Worm (Caenorhabditis elegans) whole organism, young adult: Measurements from ENCODE around the gene alh-12.
"Not testable (repeated sequence)": the region's sequence is repeated elsewhere in the genome, so short reads cannot be mapped to it uniquely, and the experiment has no call there.

Experiments
- B0035.1 ChIP-seq: sonication (generic microtip); optimal IDR thresholded peaks from 2 replicates; lab custom pipeline; 2016; ENCODE audit warnings: missing genetic modification characterization, mild to moderate bottlenecking, missing compliant biosample characterization, missing genotype, missing genetic modification reagents
- D2030.7 ChIP-seq: fragments of 200-800 bp; sonication (Bioruptor generic); IDR thresholded peaks from 2 replicates; pipeline ENCODE4 v1.3.6; 2022; ENCODE audit warnings: missing genetic modification reagents, missing genetic modification characterization, missing compliant biosample characterization
- F33H1.4 ChIP-seq: fragments of 200-800 bp; sonication (Bioruptor generic); IDR thresholded peaks from 2 replicates; pipeline ENCODE4 v1.3.6; 2022; ENCODE audit warnings: missing genetic modification reagents, missing genetic modification characterization, missing compliant biosample characterization
- F37B4.10 ChIP-seq: fragments of 200-800 bp; sonication (Bioruptor generic); IDR thresholded peaks from 2 replicates; pipeline ENCODE4 v1.3.6; 2022; ENCODE audit warnings: missing genetic modification characterization, missing compliant biosample characterization
- F39B2.1 ChIP-seq: fragments of 200-800 bp; sonication (Bioruptor generic); IDR thresholded peaks from 2 replicates; pipeline ENCODE4 v1.3.6; 2022; ENCODE audit warnings: missing genetic modification reagents, missing genetic modification characterization, missing compliant biosample characterization
- F52B5.7 ChIP-seq: sonication (generic microtip); optimal IDR thresholded peaks from 2 replicates; lab custom pipeline; 2016; ENCODE audit warnings: mild to moderate bottlenecking, missing genetic modification characterization, missing compliant biosample characterization
- F57C9.4 ChIP-seq: sonication (generic microtip); optimal IDR thresholded peaks from 2 replicates; lab custom pipeline; 2017; ENCODE audit warnings: mild to moderate bottlenecking, missing genetic modification characterization, missing compliant biosample characterization
- Y56A3A.18 ChIP-seq: fragments of 200-800 bp; sonication (Bioruptor generic); IDR thresholded peaks from 2 replicates; pipeline ENCODE4 v1.3.6; 2022; ENCODE audit warnings: missing genetic modification reagents, missing genetic modification characterization, missing compliant biosample characterization
- aptf-2 ChIP-seq: fragments of 200-800 bp; sonication (Bioruptor generic); conservative IDR thresholded peaks from 2 replicates; pipeline ENCODE4 v1.3.6; 2022; ENCODE audit warnings: missing genetic modification reagents, missing genetic modification characterization, missing compliant biosample characterization
- atf-7 ChIP-seq: sonication (generic microtip); optimal IDR thresholded peaks from 2 replicates; lab custom pipeline; 2017; ENCODE audit warnings: mild to moderate bottlenecking, missing genetic modification characterization, missing compliant biosample characterization
- attf-3 ChIP-seq: fragments of 200-800 bp; sonication (Bioruptor generic); conservative IDR thresholded peaks from 2 replicates; pipeline ENCODE4 v1.3.6; 2022; ENCODE audit warnings: missing genetic modification reagents, missing genetic modification characterization, missing compliant biosample characterization
- bed-2 ChIP-seq: fragments of 200-800 bp; sonication (Bioruptor generic); IDR thresholded peaks from 2 replicates; pipeline ENCODE4 v1.3.6; 2022; ENCODE audit warnings: missing genetic modification reagents, missing genetic modification characterization, missing compliant biosample characterization
- ceh-27 ChIP-seq: fragments of 200-800 bp; sonication (Bioruptor generic); optimal IDR thresholded peaks from 2 replicates; lab custom pipeline; 2018; ENCODE audit warnings: mild to moderate bottlenecking, missing genetic modification characterization, moderate library complexity, missing compliant biosample characterization
- chd-7 ChIP-seq: sonication (generic microtip); optimal IDR thresholded peaks from 2 replicates; lab custom pipeline; 2016; ENCODE audit warnings: mild to moderate bottlenecking, missing genetic modification characterization, moderate library complexity, missing compliant biosample characterization
- dox-1 ChIP-seq: fragments of 200-800 bp; sonication (Bioruptor generic); IDR thresholded peaks from 2 replicates; pipeline ENCODE4 v1.3.6; 2022; ENCODE audit warnings: missing genetic modification reagents, missing genetic modification characterization, missing compliant biosample characterization
- dpl-1 ChIP-seq: fragments of 150-350 bp; optimal IDR thresholded peaks from 2 replicates; lab custom pipeline; 2014; ENCODE audit warnings: missing biosample characterization, missing genetic modification reagents, missing genetic modification characterization
- egl-44 ChIP-seq: fragments of 200-800 bp; sonication (Bioruptor generic); IDR thresholded peaks from 2 replicates; pipeline ENCODE4 v1.3.6; 2022; ENCODE audit warnings: missing genetic modification reagents, missing genetic modification characterization, missing compliant biosample characterization
- ets-4 ChIP-seq: fragments of 200-800 bp; sonication (Bioruptor generic); optimal IDR thresholded peaks from 2 replicates; lab custom pipeline; 2018; ENCODE audit warnings: mild to moderate bottlenecking, missing genetic modification characterization, missing compliant biosample characterization
- hlh-12 ChIP-seq: sonication (generic microtip); optimal IDR thresholded peaks from 2 replicates; lab custom pipeline; 2016; ENCODE audit warnings: missing genetic modification characterization, missing compliant biosample characterization
- hmg-1.2 ChIP-seq: fragments of 200-800 bp; sonication (Bioruptor generic); IDR thresholded peaks from 2 replicates; pipeline ENCODE4 v1.3.6; 2022; ENCODE audit warnings: missing genetic modification reagents, missing genetic modification characterization, missing compliant biosample characterization
- hmg-20 ChIP-seq: fragments of 200-800 bp; sonication (Bioruptor generic); IDR thresholded peaks from 2 replicates; pipeline ENCODE4 v1.3.6; 2022; ENCODE audit warnings: missing genetic modification reagents, missing genetic modification characterization, missing compliant biosample characterization
- lin-26 ChIP-seq: fragments of 200-800 bp; sonication (Bioruptor generic); IDR thresholded peaks from 2 replicates; pipeline ENCODE4 v1.3.6; 2022; ENCODE audit warnings: missing genetic modification reagents, missing genetic modification characterization, missing compliant biosample characterization
- lin-35 ChIP-seq, 3 experiments: fragments of 150-350 bp in 2 of 3; sonication (generic microtip) in 1 of 3; optimal IDR thresholded peaks; 2 replicates each; lab custom pipeline; 2014 to 2018; ENCODE audit warnings: missing biosample characterization in 3 of 3, missing genetic modification characterization in 3 of 3, missing genetic modification reagents in 3 of 3
- lin-40 ChIP-seq: sonication (generic microtip); optimal IDR thresholded peaks from 2 replicates; lab custom pipeline; 2016; ENCODE audit warnings: missing genetic modification characterization, mild to moderate bottlenecking, missing compliant biosample characterization, missing genotype, missing genetic modification reagents
- lin-54 ChIP-seq: fragments of 200-800 bp; sonication (Bioruptor generic); optimal IDR thresholded peaks from 2 replicates; lab custom pipeline; 2018; ENCODE audit warnings: mild to moderate bottlenecking, missing genetic modification characterization, missing compliant biosample characterization
- lsy-27 ChIP-seq: sonication (generic microtip); optimal IDR thresholded peaks from 2 replicates; lab custom pipeline; 2017; ENCODE audit warnings: missing genetic modification characterization, mild to moderate bottlenecking, missing compliant biosample characterization, antibody characterized with exemption, missing genotype, borderline replicate concordance; ENCODE audit not compliant: insufficient read depth
- mxl-1 ChIP-seq: sonication (generic microtip); optimal IDR thresholded peaks from 2 replicates; lab custom pipeline; 2016; ENCODE audit warnings: missing genetic modification characterization, missing compliant biosample characterization
- nfyb-1 ChIP-seq: fragments of 200-800 bp; sonication (Bioruptor generic); IDR thresholded peaks from 2 replicates; pipeline ENCODE4 v1.3.6; 2022; ENCODE audit warnings: missing genetic modification reagents, missing genetic modification characterization, missing compliant biosample characterization
- nhr-179 ChIP-seq: sonication (generic microtip); optimal IDR thresholded peaks from 2 replicates; lab custom pipeline; 2016; ENCODE audit warnings: mild to moderate bottlenecking, missing genetic modification characterization, missing compliant biosample characterization
- nhr-27 ChIP-seq: fragments of 200-800 bp; sonication (Bioruptor generic); optimal IDR thresholded peaks from 2 replicates; lab custom pipeline; 2018; ENCODE audit warnings: mild to moderate bottlenecking, missing genetic modification characterization, moderate library complexity, missing compliant biosample characterization
- nhr-80 ChIP-seq: sonication (generic microtip); optimal IDR thresholded peaks from 2 replicates; lab custom pipeline; 2016; ENCODE audit warnings: missing genetic modification characterization, missing compliant biosample characterization
- nhr-90 ChIP-seq: sonication (generic microtip); optimal IDR thresholded peaks from 2 replicates; lab custom pipeline; 2016; ENCODE audit warnings: missing genotype, mild to moderate bottlenecking, missing genetic modification characterization, missing compliant biosample characterization
- rcor-1 ChIP-seq: fragments of 200-800 bp; sonication (Bioruptor generic); IDR thresholded peaks from 2 replicates; pipeline ENCODE4 v1.3.6; 2022; ENCODE audit warnings: missing genetic modification reagents, missing genetic modification characterization, missing compliant biosample characterization
- sdz-38 ChIP-seq: sonication (generic microtip); optimal IDR thresholded peaks from 2 replicates; lab custom pipeline; 2016; ENCODE audit warnings: missing genotype, missing genetic modification characterization, missing compliant biosample characterization
- snpc-1.3 ChIP-seq: sonication (generic microtip); optimal IDR thresholded peaks from 2 replicates; lab custom pipeline; 2017; ENCODE audit warnings: missing genetic modification characterization, mild to moderate bottlenecking, missing compliant biosample characterization, antibody characterized with exemption, moderate library complexity, missing genotype, missing genetic modification reagents; ENCODE audit not compliant: insufficient read depth
- snpc-3.4 ChIP-seq: sonication (generic microtip); optimal IDR thresholded peaks from 2 replicates; lab custom pipeline; 2017; ENCODE audit warnings: missing genetic modification characterization, mild to moderate bottlenecking, missing compliant biosample characterization, antibody characterized with exemption, moderate library complexity, missing genotype, missing genetic modification reagents
- tbx-9 ChIP-seq: sonication (generic microtip); optimal IDR thresholded peaks from 2 replicates; lab custom pipeline; 2016; ENCODE audit warnings: borderline replicate concordance, missing genetic modification characterization, inconsistent platforms, missing compliant biosample characterization
- zim-3 ChIP-seq: sonication (generic microtip); optimal IDR thresholded peaks from 2 replicates; lab custom pipeline; 2017; ENCODE audit warnings: mild to moderate bottlenecking, missing genetic modification characterization, moderate library complexity, missing compliant biosample characterization
- ztf-18 ChIP-seq: sonication (generic microtip); optimal IDR thresholded peaks from 2 replicates; lab custom pipeline; 2016; ENCODE audit warnings: missing genotype, mild to moderate bottlenecking, missing genetic modification characterization, missing compliant biosample characterization
- ztf-22 ChIP-seq: fragments of 200-800 bp; sonication (Bioruptor generic); optimal IDR thresholded peaks from 2 replicates; lab custom pipeline; 2018; ENCODE audit warnings: mild to moderate bottlenecking, missing genetic modification characterization, moderate library complexity, missing compliant biosample characterization

The alh-12 gene

DNA sequence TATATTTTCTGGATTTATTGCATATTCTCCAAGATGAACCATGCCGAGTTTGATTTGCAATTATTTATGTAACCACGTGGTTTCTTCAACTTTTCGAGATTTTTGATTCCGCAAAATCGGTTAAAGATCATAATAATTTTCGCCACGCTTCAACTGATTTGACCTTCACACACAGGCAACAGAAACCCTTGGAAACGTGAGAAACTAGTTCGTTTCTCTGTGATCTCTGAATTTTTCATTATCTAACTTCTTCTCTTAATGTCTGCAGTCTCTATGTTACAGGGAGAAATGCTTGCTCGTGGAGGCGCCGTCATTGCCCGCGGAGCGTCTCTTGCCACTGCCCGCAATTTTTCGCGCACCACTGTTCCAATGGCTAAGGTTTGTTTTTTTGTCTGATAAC, 11.5 kb downstream of the alh-12 start, which contains the start of gene fum-1 (continued):
- TF ChIP-seq lsy-27 (tag; lab: Kevin White, UChicago) (no peak), snpc-3.4 (tag; lab: Kevin White, UChicago) (peak; percentile 36), F39B2.1 (GFP tag; lab: Robert Waterston, UW) (no peak), atf-7 (tag; lab: Kevin White, UChicago) (no peak), Y56A3A.18 (GFP tag; lab: Robert Waterston, UW) (no peak), egl-44 (GFP tag; lab: Robert Waterston, UW) (no peak), F52B5.7 (tag; lab: Kevin White, UChicago) (no peak), tbx-9 (tag; lab: Kevin White, UChicago) (no peak), sdz-38 (tag; lab: Kevin White, UChicago) (no peak), snpc-1.3 (tag; lab: Kevin White, UChicago) (no peak), nfyb-1 (no peak), F57C9.4 (no peak), B0035.1 (no peak), lin-26 (GFP tag; lab: Robert Waterston, UW) (no peak), ztf-22 (GFP tag; lab: Kevin White, UChicago) (no peak), zim-3 (no peak), chd-7 (no peak), attf-3 (GFP tag; lab: Robert Waterston, UW) (no peak), aptf-2 (GFP tag; lab: Robert Waterston, UW) (no peak), mxl-1 (tag; lab: Kevin White, UChicago) (no peak), F37B4.10 (no peak), nhr-90 (tag; lab: Kevin White, UChicago) (no peak), dpl-1 (GFP tag; lab: Kevin White, UChicago) (no peak), lin-54 (GFP tag; lab: Kevin White, UChicago) (peak; percentile 10), lin-40 (tag; lab: Kevin White, UChicago) (peak; percentile 59), ceh-27 (GFP tag; lab: Kevin White, UChicago) (peak; percentile 48), nhr-179 (no peak), hmg-1.2 (GFP tag; lab: Robert Waterston, UW) (peak; percentile 76)

DNA sequence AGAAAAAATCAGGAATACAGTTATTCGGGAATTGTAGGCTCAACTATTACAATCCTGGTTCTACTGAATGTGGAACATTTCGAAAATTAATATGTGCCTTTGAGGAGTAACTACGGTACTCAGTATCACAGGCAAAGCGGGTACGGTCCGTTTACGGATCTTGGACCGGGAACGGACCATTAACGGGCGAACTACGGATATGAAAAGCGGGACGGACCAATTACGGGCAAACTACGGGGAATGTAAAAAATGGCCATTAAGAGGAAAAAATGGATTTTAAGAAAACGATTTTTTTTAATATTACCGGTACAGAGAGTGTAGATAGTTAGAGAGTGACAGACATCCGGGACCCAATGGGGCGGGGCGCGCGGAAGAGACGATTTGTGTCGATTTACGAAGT, 15.1 kb downstream of the alh-12 start, which contains the start of gene H14A12.5:
Gene H14A12.5 (minus strand): TSS at position 101 of the 400 bp plus-strand sequence.
- not testable (repeated sequence) for TF ChIP-seq ztf-18 (tag; lab: Kevin White, UChicago); lin-35 (GFP tag; optimal IDR thresholded peaks at IDR 0.05; lab: Kevin White, UChicago); F52B5.7 (tag; lab: Kevin White, UChicago)
- TF ChIP-seq, all 124 proteins: peak for 0; not testable (repeated sequence) for 124

DNA sequence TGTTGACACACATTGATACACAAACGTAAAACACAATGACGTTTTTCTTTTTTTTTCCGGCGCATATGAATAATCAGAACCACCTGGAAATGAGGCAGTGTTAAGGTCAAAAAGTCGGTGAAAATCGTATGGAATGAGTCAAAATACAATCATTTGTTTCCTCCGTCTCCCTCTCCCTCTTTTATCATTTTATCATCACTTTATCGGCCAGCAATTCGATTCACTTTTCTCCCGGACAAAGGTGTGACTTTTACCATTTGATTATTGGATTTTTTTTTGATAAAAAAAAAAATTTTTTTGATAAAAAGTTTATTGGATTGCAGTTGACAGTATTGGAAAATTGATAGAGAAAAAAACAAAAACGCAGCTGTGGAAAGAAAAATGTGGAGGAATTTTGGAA, 25.1 kb downstream of the alh-12 start:
- TF ChIP-seq hlh-12 (tag; lab: Kevin White, UChicago) (no peak), ets-4 (GFP tag; lab: Kevin White, UChicago) (peak; percentile 61), nhr-80 (tag; lab: Kevin White, UChicago) (peak; percentile 96), dox-1 (peak; percentile 62)

DNA sequence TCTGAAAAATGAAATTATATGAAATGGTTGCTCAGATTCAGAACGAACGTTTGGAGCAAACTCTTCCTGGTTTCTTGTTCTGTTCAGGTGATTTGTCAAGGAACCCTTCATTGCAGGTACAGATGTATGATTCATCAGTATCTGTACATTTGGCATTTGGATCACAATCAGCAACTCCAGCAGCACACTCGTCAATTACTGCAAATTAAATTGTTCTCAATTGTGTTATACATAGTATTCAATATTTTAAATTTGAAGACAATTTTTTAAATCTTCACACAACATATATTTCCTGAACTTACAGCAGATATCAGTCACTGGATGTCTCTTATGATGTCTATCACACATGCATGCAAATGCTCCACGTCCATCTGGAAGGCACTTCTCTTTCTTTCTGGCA, 30.9 kb downstream of the alh-12 start:
- no peak for TF ChIP-seq lin-35 (GFP tag; optimal IDR thresholded peaks at IDR 0.05; lab: Kevin White, UChicago)
- TF ChIP-seq D2030.7 (GFP tag; lab: Robert Waterston, UW), result no peak
- no peak for TF ChIP-seq F33H1.4 (GFP tag; lab: Robert Waterston, UW)
- TF ChIP-seq nhr-27, result no peak
- no peak for TF ChIP-seq rcor-1
- TF ChIP-seq bed-2 (GFP tag; lab: Robert Waterston, UW), result no peak
- no peak for TF ChIP-seq lsy-27 (tag; lab: Kevin White, UChicago)
- TF ChIP-seq hmg-20 (GFP tag; lab: Robert Waterston, UW), result no peak
- TF ChIP-seq, all 124 proteins: peak for 0
